Worm (Caenorhabditis elegans): ENCODE measurements around the gene clec-58.
A peak's percentile ranks its signal among the peaks of the same experiment; 100 is the strongest.

clec-58 gene

DNA sequence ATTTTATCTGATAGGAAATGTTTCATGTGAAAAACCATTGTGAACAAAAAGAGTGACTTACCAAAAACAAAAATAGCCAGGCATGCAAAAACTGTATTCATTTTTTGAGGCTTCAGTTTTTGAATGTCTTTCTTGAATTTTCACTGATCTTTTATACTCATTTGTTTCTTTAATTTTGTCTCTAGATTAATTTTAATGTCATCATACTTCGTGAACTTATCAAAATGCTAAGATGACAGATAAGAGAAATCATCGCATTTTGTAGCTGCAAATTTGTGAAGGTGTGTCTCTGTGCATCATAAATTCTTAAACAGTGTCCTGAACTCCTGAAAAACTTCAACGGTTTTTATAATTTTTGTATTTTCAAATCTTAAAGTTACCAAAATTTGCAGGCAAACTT is at the start of gene clec-58:
Gene clec-58, minus strand, starts transcription at position 101 of the 400 bp plus-strand sequence.
- TF ChIP-seq ces-1 (GFP tag; optimal IDR thresholded peaks at IDR 0.05) (no peak), fkh-10 (GFP tag; optimal IDR thresholded peaks at IDR 0.05) (no peak), mxl-2 (GFP tag; conservative IDR thresholded peaks at IDR 0.05) (no peak), mdl-1 (tag; optimal IDR thresholded peaks at IDR 0.05) (no peak), cey-2 (tag; optimal IDR thresholded peaks at IDR 0.05; ENCODE audit: borderline replicate concordance, insufficient read depth) (no peak), set-16 (GFP tag; IDR thresholded peaks at IDR 0.05) (no peak), dve-1 (tag; optimal IDR thresholded peaks at IDR 0.05; ENCODE audit: insufficient read depth) (no peak), Y75B8A.6 (GFP tag; IDR thresholded peaks at IDR 0.05) (no peak), pha-4 (GFP tag; IDR thresholded peaks at IDR 0.05) (no peak), pha-4 (tag; optimal IDR thresholded peaks at IDR 0.05) (no peak), spr-1 (tag; optimal IDR thresholded peaks at IDR 0.05) (no peak), unc-39 (tag; optimal IDR thresholded peaks at IDR 0.05) (no peak), ztf-11 (tag; optimal IDR thresholded peaks at IDR 0.05) (no peak), nhr-28 (tag; optimal IDR thresholded peaks at IDR 0.05) (no peak), zip-11 (GFP tag; IDR thresholded peaks at IDR 0.05) (no peak), daf-12 (tag; optimal IDR thresholded peaks at IDR 0.05) (no peak)

DNA sequence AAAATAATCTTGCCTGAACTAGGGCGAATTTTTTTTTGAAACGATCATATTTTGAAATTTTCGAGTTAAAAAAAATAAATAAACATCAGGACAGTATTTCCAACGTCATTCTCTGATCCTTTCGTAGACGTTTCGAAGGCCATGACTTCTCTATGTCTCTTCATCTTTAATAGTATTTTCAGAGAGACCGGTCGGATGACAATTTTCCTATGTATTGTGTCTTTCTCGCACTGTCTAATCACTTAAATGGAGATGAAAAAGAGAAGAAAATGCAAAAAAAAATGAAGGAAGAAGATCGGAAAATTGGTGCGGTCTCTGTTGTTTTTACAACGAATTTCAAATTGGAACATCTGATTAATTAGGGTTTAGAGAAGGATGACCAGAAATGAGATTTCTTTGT is 49.2 kb upstream of the clec-58 start:
- TF ChIP-seq vab-7 (GFP tag; IDR thresholded peaks at IDR 0.05) (no peak), nhr-28 (tag; optimal IDR thresholded peaks at IDR 0.05) (peak; percentile 53), lin-13 (GFP tag; optimal IDR thresholded peaks at IDR 0.05) (no peak), ceh-32 (tag; optimal IDR thresholded peaks at IDR 0.05; ENCODE audit: poor library complexity) (no peak), mdl-1 (tag; optimal IDR thresholded peaks at IDR 0.05) (peak in 1 of 2 experiments; percentile 6), aly-2 (tag; optimal IDR thresholded peaks at IDR 0.05) (no peak), Y48G9A.11 (GFP tag; IDR thresholded peaks at IDR 0.05) (no peak), lin-39 (tag; optimal IDR thresholded peaks at IDR 0.05) (no peak), lim-7 (GFP tag; IDR thresholded peaks at IDR 0.05) (no peak), arid-1 (GFP tag; conservative IDR thresholded peaks at IDR 0.05) (no peak), mxl-2 (GFP tag; conservative IDR thresholded peaks at IDR 0.05) (no peak), zfp-3 (GFP tag; conservative IDR thresholded peaks at IDR 0.05) (no peak), Y75B8A.6 (GFP tag; IDR thresholded peaks at IDR 0.05) (no peak), nhr-11 (tag; optimal IDR thresholded peaks at IDR 0.05) (no peak), lsy-2 (tag; optimal IDR thresholded peaks at IDR 0.05) (no peak), nhr-77 (tag; optimal IDR thresholded peaks at IDR 0.05) (no peak), spr-1 (tag; optimal IDR thresholded peaks at IDR 0.05) (no peak), lin-15B (tag; optimal IDR thresholded peaks at IDR 0.05) (no peak), nhr-25 (tag; optimal IDR thresholded peaks at IDR 0.05; ENCODE audit: borderline replicate concordance, insufficient read depth) (no peak), unc-39 (tag; optimal IDR thresholded peaks at IDR 0.05) (no peak), hlh-30 (tag; optimal IDR thresholded peaks at IDR 0.05; ENCODE audit: insufficient read depth) (peak; percentile 38), attf-4 (tag; optimal IDR thresholded peaks at IDR 0.05) (no peak), ceh-28 (tag; optimal IDR thresholded peaks at IDR 0.05) (no peak), F10B5.3 (tag; optimal IDR thresholded peaks at IDR 0.05) (no peak), Y105C5A.15 (GFP tag; IDR thresholded peaks at IDR 0.05) (no peak), mep-1 (tag; optimal IDR thresholded peaks at IDR 0.05) (peak; percentile 41), ceh-62 (tag; optimal IDR thresholded peaks at IDR 0.05) (no peak), nhr-10 (tag; optimal IDR thresholded peaks at IDR 0.05) (no peak), ZK546.5 (tag; optimal IDR thresholded peaks at IDR 0.05) (no peak), madf-9 (GFP tag; conservative IDR thresholded peaks at IDR 0.05) (no peak), ztf-11 (tag; optimal IDR thresholded peaks at IDR 0.05) (no peak), dmd-8 (GFP tag; IDR thresholded peaks at IDR 0.05) (no peak), mdt-29 (GFP tag; IDR thresholded peaks at IDR 0.05) (no peak), F26F4.8 (GFP tag; conservative IDR thresholded peaks at IDR 0.05) (no peak), lin-1 (GFP tag; IDR thresholded peaks at IDR 0.05) (no peak), fos-1 (tag; optimal IDR thresholded peaks at IDR 0.05) (no peak), unc-62 (GFP tag; optimal IDR thresholded peaks at IDR 0.05 in 1 of 2) (peak in 1 of 2 experiments; percentile 31), unc-62 (tag; optimal IDR thresholded peaks at IDR 0.05) (no peak), hlh-11 (tag; optimal IDR thresholded peaks at IDR 0.05) (peak; percentile 50), hif-1 (tag; optimal IDR thresholded peaks at IDR 0.05) (no peak), saeg-2 (GFP tag; IDR thresholded peaks at IDR 0.05) (no peak)
